Fruit fly (Drosophila melanogaster): ENCODE results near the gene Pmi.

Pmi gene

dm6 chr3L:5828684-5829083 is 48.8 kb downstream of the Pmi start (continued):
- TF ChIP-seq CrebB (tag; optimal IDR thresholded peaks at IDR 0.05) (no peak), Blimp-1 (GFP tag; optimal IDR thresholded peaks at IDR 0.05) (peak; percentile 37), CG17568 (GFP tag; optimal IDR thresholded peaks at IDR 0.05) (no peak), CG10654 (GFP tag; optimal IDR thresholded peaks at IDR 0.05) (no peak), Dbx (GFP tag; IDR thresholded peaks at IDR 0.05) (no peak), NC2β (GFP tag; optimal IDR thresholded peaks at IDR 0.05) (no peak), CG18599 (GFP tag; optimal IDR thresholded peaks at IDR 0.05) (no peak), caup (GFP tag; optimal IDR thresholded peaks at IDR 0.05; ENCODE audit: severe bottlenecking) (no peak), CG13424 (tag; optimal IDR thresholded peaks at IDR 0.05) (peak; percentile 52), CG10267 (tag; optimal IDR thresholded peaks at IDR 0.05) (peak; percentile 15), CG17186 (GFP tag; optimal IDR thresholded peaks at IDR 0.05) (no peak), CG15269 (tag; optimal IDR thresholded peaks at IDR 0.05) (peak; percentile 40), CG2120 (GFP tag; optimal IDR thresholded peaks at IDR 0.05) (peak; percentile 16), pb (GFP tag; optimal IDR thresholded peaks at IDR 0.05) (no peak), CG11696 (GFP tag; IDR thresholded peaks at IDR 0.05) (no peak), CG14860 (GFP tag; IDR thresholded peaks at IDR 0.05; ENCODE audit: partially characterized antibody) (no peak), BtbVII (GFP tag; optimal IDR thresholded peaks at IDR 0.05) (no peak), dpn (GFP tag; optimal IDR thresholded peaks at IDR 0.05) (peak in 1 of 2 experiments; percentile 9), CG34422 (GFP tag; IDR thresholded peaks at IDR 0.05) (no peak), CG33213 (GFP tag; optimal IDR thresholded peaks at IDR 0.05) (no peak), CG18476 (GFP tag; optimal IDR thresholded peaks at IDR 0.05) (no peak), trem (tag; optimal IDR thresholded peaks at IDR 0.05) (peak; percentile 10), CG14441 (GFP tag; IDR thresholded peaks at IDR 0.05) (no peak), CG2712 (tag; optimal IDR thresholded peaks at IDR 0.05) (peak; percentile 24), Elba2 (GFP tag; optimal IDR thresholded peaks at IDR 0.05) (no peak), lmd (GFP tag; IDR thresholded peaks at IDR 0.05) (peak; percentile 39; the same call in 1 of the 2 replicates), CG1529 (GFP tag; optimal IDR thresholded peaks at IDR 0.05) (peak; percentile 19), tap (tag; optimal IDR thresholded peaks at IDR 0.05) (no peak), CG4424 (GFP tag; optimal IDR thresholded peaks at IDR 0.05) (peak; percentile 21), CG31365 (tag; optimal IDR thresholded peaks at IDR 0.05) (no peak), lab (GFP tag; optimal IDR thresholded peaks at IDR 0.05) (peak; percentile 18), bcd (GFP tag; optimal IDR thresholded peaks at IDR 0.05) (peak; percentile 26), Hr3 (GFP tag; optimal IDR thresholded peaks at IDR 0.05) (peak; percentile 1), ase (GFP tag; IDR thresholded peaks at IDR 0.05) (no peak), abd-A (tag; optimal IDR thresholded peaks at IDR 0.05) (no peak), Dfd (GFP tag; optimal IDR thresholded peaks at IDR 0.05) (no peak), CG1832 (GFP tag; optimal IDR thresholded peaks at IDR 0.05) (no peak), Dref (GFP tag; IDR thresholded peaks at IDR 0.05) (no peak), Pdp1 (GFP tag; optimal IDR thresholded peaks at IDR 0.05) (no peak), Oli (tag; optimal IDR thresholded peaks at IDR 0.05) (peak; percentile 47), CG11398 (GFP tag; optimal IDR thresholded peaks at IDR 0.05) (no peak), seq (GFP tag; IDR thresholded peaks at IDR 0.05) (0 out of 2 replicates have a peak, but pooled peaks have one; percentile 14), kni (GFP tag; optimal IDR thresholded peaks at IDR 0.05) (no peak), dimm (GFP tag; IDR thresholded peaks at IDR 0.05) (no peak), Spps (tag; optimal IDR thresholded peaks at IDR 0.05) (no peak), Ptx1 (GFP tag; IDR thresholded peaks at IDR 0.05) (no peak; the same call in 1 of the 2 replicates), Vsx1 (GFP tag; optimal IDR thresholded peaks at IDR 0.05) (no peak), fd96Cb (tag; optimal IDR thresholded peaks at IDR 0.05) (peak; percentile 22), CHES-1-like (GFP tag; optimal IDR thresholded peaks at IDR 0.05) (no peak), E2f2 (GFP tag; IDR thresholded peaks at IDR 0.05) (peak; percentile 21; the same call in 1 of the 2 replicates), ken (GFP tag; IDR thresholded peaks at IDR 0.05) (no peak)

All from whole organism, embryonic.